Worm (Caenorhabditis elegans) whole organism, L3 larva: ENCODE measurements around the gene rev-1.

Experiments used
- ZK546.5 ChIP-seq: sonication (generic microtip); optimal IDR thresholded peaks from 2 replicates; lab custom pipeline; 2017; ENCODE audit warnings: missing biosample characterization, missing genetic modification characterization
- aly-2 ChIP-seq: fragments of 150-350 bp; optimal IDR thresholded peaks from 2 replicates; lab custom pipeline; 2014; ENCODE audit warnings: missing biosample characterization, missing genetic modification characterization
- ama-1 ChIP-seq: fragments of 150-350 bp; optimal IDR thresholded peaks from 2 replicates; lab custom pipeline; 2018
- ceh-16 ChIP-seq: sonication (generic microtip); optimal IDR thresholded peaks from 2 replicates; lab custom pipeline; 2017; ENCODE audit warnings: missing biosample characterization, missing genetic modification characterization
- ceh-82 ChIP-seq: fragments of 150-350 bp; optimal IDR thresholded peaks from 2 replicates; lab custom pipeline; 2014; ENCODE audit warnings: missing biosample characterization, missing genetic modification characterization
- ceh-9 ChIP-seq: sonication (generic microtip); optimal IDR thresholded peaks from 2 replicates; lab custom pipeline; 2018; ENCODE audit warnings: missing biosample characterization, missing genetic modification characterization
- daf-12 ChIP-seq: fragments of 150-350 bp; optimal IDR thresholded peaks from 2 replicates; lab custom pipeline; 2014; ENCODE audit warnings: missing biosample characterization, missing genetic modification reagents, missing genetic modification characterization
- egl-27 ChIP-seq: sonication (generic microtip); optimal IDR thresholded peaks from 4 replicates; lab custom pipeline; 2017; ENCODE audit warnings: missing biosample characterization, missing genetic modification reagents, missing genetic modification characterization
- egl-5 ChIP-seq: fragments of 150-350 bp; optimal IDR thresholded peaks from 2 replicates; lab custom pipeline; 2017; ENCODE audit warnings: missing biosample characterization, missing genetic modification reagents, missing genetic modification characterization, inconsistent platforms
- elt-1 ChIP-seq: fragments of 150-350 bp; optimal IDR thresholded peaks from 2 replicates; lab custom pipeline; 2014; ENCODE audit warnings: missing biosample characterization, missing genetic modification characterization
- elt-2 ChIP-seq: sonication (generic microtip); optimal IDR thresholded peaks from 2 replicates; lab custom pipeline; 2016; ENCODE audit warnings: missing genetic modification reagents, mild to moderate bottlenecking, missing genetic modification characterization, missing compliant biosample characterization
- eor-1 ChIP-seq, 2 experiments: fragments of 150-350 bp; optimal IDR thresholded peaks; 2 replicates each; lab custom pipeline; 2014 to 2018; ENCODE audit warnings: missing biosample characterization in 2 of 2, missing genetic modification characterization in 2 of 2
- fkh-10 ChIP-seq: sonication (generic microtip); optimal IDR thresholded peaks from 2 replicates; lab custom pipeline; 2017; ENCODE audit warnings: missing biosample characterization, missing genetic modification reagents, missing genetic modification characterization
- fkh-2 ChIP-seq: fragments of 150-350 bp; optimal IDR thresholded peaks from 2 replicates; lab custom pipeline; 2014; ENCODE audit warnings: missing biosample characterization, missing genetic modification reagents, missing genetic modification characterization
- fos-1 ChIP-seq: fragments of 150-350 bp; optimal IDR thresholded peaks from 2 replicates; lab custom pipeline; 2014; ENCODE audit warnings: missing biosample characterization, missing genetic modification characterization
- hmg-11 ChIP-seq: sonication (generic microtip); optimal IDR thresholded peaks from 2 replicates; lab custom pipeline; 2016; ENCODE audit warnings: missing genetic modification characterization, missing compliant biosample characterization
- jun-1 ChIP-seq: fragments of 150-350 bp; optimal IDR thresholded peaks from 2 replicates; lab custom pipeline; 2014; ENCODE audit warnings: missing biosample characterization, missing genetic modification reagents, missing genetic modification characterization
- lin-15B ChIP-seq: fragments of 150-350 bp; optimal IDR thresholded peaks from 2 replicates; lab custom pipeline; 2014; ENCODE audit warnings: missing biosample characterization, missing genetic modification characterization
- lin-39 ChIP-seq: fragments of 150-350 bp; optimal IDR thresholded peaks from 2 replicates; lab custom pipeline; 2018; ENCODE audit warnings: missing biosample characterization, missing genetic modification reagents, missing genetic modification characterization
- nfya-1 ChIP-seq: sonication (generic microtip); optimal IDR thresholded peaks from 2 replicates; lab custom pipeline; 2017; ENCODE audit warnings: missing genetic modification characterization, mild to moderate bottlenecking, missing compliant biosample characterization, antibody characterized with exemption, moderate library complexity; ENCODE audit not compliant: insufficient read depth
- nhr-11 ChIP-seq: fragments of 150-350 bp; optimal IDR thresholded peaks from 2 replicates; lab custom pipeline; 2014; ENCODE audit warnings: missing biosample characterization, missing genetic modification characterization
- nhr-23 ChIP-seq: fragments of 150-350 bp; optimal IDR thresholded peaks from 2 replicates; lab custom pipeline; 2014; ENCODE audit warnings: missing biosample characterization, missing genetic modification reagents, missing genetic modification characterization
- nhr-237 ChIP-seq: fragments of 150-350 bp; optimal IDR thresholded peaks from 2 replicates; lab custom pipeline; 2014; ENCODE audit warnings: missing biosample characterization, missing genetic modification characterization
- nhr-25 ChIP-seq: sonication (generic microtip); optimal IDR thresholded peaks from 2 replicates; lab custom pipeline; 2017; ENCODE audit warnings: missing biosample characterization, missing genetic modification characterization
- nhr-28 ChIP-seq: fragments of 150-350 bp; optimal IDR thresholded peaks from 2 replicates; lab custom pipeline; 2014; ENCODE audit warnings: missing biosample characterization, missing genetic modification characterization
- nhr-43 ChIP-seq: sonication (generic microtip); optimal IDR thresholded peaks from 2 replicates; lab custom pipeline; 2016; ENCODE audit warnings: mild to moderate bottlenecking, missing genetic modification characterization, missing compliant biosample characterization; ENCODE audit not compliant: poor library complexity, severe bottlenecking
- nhr-67 ChIP-seq: fragments of 150-350 bp; optimal IDR thresholded peaks from 2 replicates; lab custom pipeline; 2014; ENCODE audit warnings: missing biosample characterization, missing genetic modification characterization
- nhr-76 ChIP-seq: fragments of 150-350 bp; sonication (generic microtip); optimal IDR thresholded peaks from 5 replicates; lab custom pipeline; 2014; ENCODE audit warnings: missing biosample characterization, missing genetic modification characterization
- nhr-77 ChIP-seq: fragments of 150-350 bp; optimal IDR thresholded peaks from 2 replicates; lab custom pipeline; 2014; ENCODE audit warnings: missing biosample characterization, missing genetic modification characterization
- pha-4 ChIP-seq: fragments of 150-350 bp; optimal IDR thresholded peaks from 2 replicates; lab custom pipeline; 2014; ENCODE audit warnings: missing biosample characterization, missing genetic modification reagents, missing genetic modification characterization
- pqm-1 ChIP-seq: fragments of 150-350 bp; optimal IDR thresholded peaks from 2 replicates; lab custom pipeline; 2017; ENCODE audit warnings: missing biosample characterization, missing genetic modification characterization, inconsistent platforms
- sea-2 ChIP-seq: fragments of 150-350 bp; sonication (generic microtip); optimal IDR thresholded peaks from 4 replicates; lab custom pipeline; 2014; ENCODE audit warnings: missing biosample characterization, missing genetic modification reagents, missing genetic modification characterization
- skn-1 ChIP-seq: fragments of 150-350 bp; optimal IDR thresholded peaks from 2 replicates; lab custom pipeline; 2014; ENCODE audit warnings: missing biosample characterization, missing genetic modification characterization
- unc-39 ChIP-seq: sonication (generic microtip); optimal IDR thresholded peaks from 4 replicates; lab custom pipeline; 2017; ENCODE audit warnings: missing biosample characterization, missing genetic modification characterization
- zag-1 ChIP-seq: fragments of 150-350 bp; optimal IDR thresholded peaks from 2 replicates; lab custom pipeline; 2014; ENCODE audit warnings: missing biosample characterization, missing genetic modification characterization
- ztf-4 ChIP-seq: fragments of 150-350 bp; optimal IDR thresholded peaks from 2 replicates; lab custom pipeline; 2014; ENCODE audit warnings: missing biosample characterization, missing genetic modification characterization

The rev-1 gene

ce11 chrII:7920178-7920577 is 19.8 kb downstream of the rev-1 start:
- peak; percentile 93 for TF ChIP-seq fkh-10 (GFP tag; lab: Kevin White, UChicago)
- no peak for TF ChIP-seq ceh-9 (tag; lab: Kevin White, UChicago)

DNA sequence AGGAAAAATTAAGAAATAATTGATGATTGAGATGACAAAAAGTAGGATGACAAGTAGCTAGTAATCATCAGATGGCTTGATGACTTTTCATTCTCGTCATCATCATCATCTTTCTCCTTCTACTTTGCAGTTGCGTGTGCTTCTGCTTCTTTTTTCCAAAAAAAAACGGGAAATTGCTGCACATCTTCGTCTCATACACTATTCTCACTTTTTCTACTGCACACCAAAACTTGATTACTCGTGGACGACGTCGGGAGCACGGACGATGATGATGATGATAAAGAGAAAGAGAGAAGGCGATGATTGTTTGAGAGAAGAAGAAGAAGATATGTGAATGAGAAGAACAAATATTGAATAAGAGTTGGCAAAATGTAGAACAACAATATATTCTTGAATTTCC is 20.7 kb downstream of the rev-1 start:
- TF ChIP-seq fkh-10 (GFP tag; lab: Kevin White, UChicago) (peak; percentile 76), zag-1 (no peak)

DNA sequence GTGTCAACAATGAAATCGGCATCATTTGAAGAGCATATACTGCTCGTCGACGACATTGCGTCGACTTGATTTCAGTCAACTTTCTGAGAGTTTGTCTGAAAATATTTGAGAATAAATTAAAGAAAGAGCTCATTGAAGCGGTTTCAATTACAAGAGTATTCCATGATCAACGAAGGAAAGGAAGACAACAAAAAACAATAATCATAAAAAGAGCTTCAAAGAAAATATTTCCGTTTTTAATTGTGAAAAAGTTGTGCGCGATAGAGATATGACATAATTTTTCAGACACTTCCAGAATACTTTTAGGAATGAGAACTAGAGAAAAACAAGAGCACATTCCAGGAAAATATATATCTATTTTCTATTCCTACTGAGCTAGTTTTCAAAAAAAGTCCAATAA is 28.2 kb downstream of the rev-1 start, which contains the start of gene spv-1:
Gene spv-1, minus strand, starts transcription at position 101 of the 400 bp plus-strand sequence.
- no peak for TF ChIP-seq nhr-43 (tag; lab: Kevin White, UChicago)
- no peak for TF ChIP-seq ztf-4 (tag; lab: Kevin White, UChicago)
- TF ChIP-seq pha-4 (tag; lab: Kevin White, UChicago), result no peak
- no peak for TF ChIP-seq hmg-11 (tag; lab: Kevin White, UChicago)
- no peak for TF ChIP-seq fkh-2
- no peak for TF ChIP-seq nhr-237
- no peak for TF ChIP-seq elt-1
- TF ChIP-seq nhr-77, result no peak
- TF ChIP-seq ama-1 (lab: Kevin White, UChicago), result no peak
- no peak for TF ChIP-seq daf-12 (tag; lab: Kevin White, UChicago)
- no peak for TF ChIP-seq zag-1
- no peak for TF ChIP-seq fos-1 (tag; lab: Kevin White, UChicago)
- no peak for TF ChIP-seq ceh-16 (tag; lab: Kevin White, UChicago)
- TF ChIP-seq lin-39 (tag; lab: Kevin White, UChicago), result no peak
- TF ChIP-seq nhr-25 (tag; lab: Kevin White, UChicago), result no peak

DNA sequence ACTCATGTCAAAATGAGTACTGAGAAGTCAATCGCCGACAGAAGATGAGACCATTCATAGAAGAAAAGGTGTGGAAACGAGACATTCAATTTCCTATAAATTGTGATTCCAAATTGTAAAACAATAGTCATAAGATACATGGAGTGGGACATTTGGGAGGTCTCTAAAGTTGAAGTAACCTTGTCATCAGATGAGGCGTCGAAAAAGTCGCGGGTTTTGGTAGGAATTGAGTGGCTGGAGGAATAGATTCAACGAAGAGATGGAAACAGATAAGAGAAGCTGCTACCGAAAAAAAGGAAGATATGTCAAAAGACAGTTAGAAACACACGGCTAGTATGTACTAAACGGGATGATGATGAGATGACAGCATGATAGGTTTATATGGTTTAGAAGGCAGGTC is 30.2 kb downstream of the rev-1 start:
- TF ChIP-seq ama-1 (lab: Kevin White, UChicago), result no peak
- TF ChIP-seq nhr-25 (tag; lab: Kevin White, UChicago), result peak; percentile 75
- peak; percentile 25 for TF ChIP-seq elt-1
- TF ChIP-seq, all 47 proteins: peak for 2

ce11 chrII:7935622-7936021 is 35.2 kb downstream of the rev-1 start:
- TF ChIP-seq fos-1 (tag; lab: Kevin White, UChicago) (no peak), hmg-11 (tag; lab: Kevin White, UChicago) (no peak), egl-27 (tag; lab: Kevin White, UChicago) (no peak), egl-5 (tag; lab: Kevin White, UChicago) (no peak), sea-2 (no peak), zag-1 (no peak), nhr-77 (no peak), nfya-1 (no peak), nhr-11 (tag; lab: Kevin White, UChicago) (no peak), fkh-10 (GFP tag; lab: Kevin White, UChicago) (no peak), pqm-1 (tag; lab: Kevin White, UChicago) (no peak), skn-1 (tag; lab: Kevin White, UChicago) (no peak), ceh-82 (tag; lab: Kevin White, UChicago) (no peak)
- TF ChIP-seq, all 47 proteins: peak for 0

- no peak for TF ChIP-seq nhr-67 (tag; lab: Kevin White, UChicago)
- no peak for TF ChIP-seq ceh-82 (tag; lab: Kevin White, UChicago)
- TF ChIP-seq nhr-23 (tag; lab: Kevin White, UChicago), result peak; percentile 31
Measured at ce11 chrII:7938078-7938477, 37.7 kb downstream of the rev-1 start, which contains the start of gene ZK669.2. ZK669.2 (minus strand) TSS chrII:7938178.

DNA sequence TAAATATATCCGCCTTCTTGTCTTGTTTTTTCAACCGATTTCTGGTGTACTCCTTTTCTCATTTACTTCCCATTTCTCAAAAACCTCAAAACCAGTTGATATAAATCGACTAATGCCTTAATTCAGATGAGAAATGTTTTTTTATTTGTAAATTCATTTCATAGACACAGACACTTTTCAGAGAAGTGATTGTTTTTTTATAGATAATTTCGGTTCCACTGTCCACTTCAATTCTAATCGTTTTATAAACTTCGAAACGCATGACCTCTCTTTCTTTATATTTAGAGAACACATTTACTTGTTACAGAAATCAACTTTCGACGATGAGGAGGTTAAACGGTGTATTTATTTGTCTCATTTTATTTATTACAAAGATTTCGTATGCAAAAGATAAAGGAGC is 40.4 kb downstream of the rev-1 start, which contains the start of gene ZK669.3:
Gene ZK669.3, plus strand, starts transcription at position 301 of the 400 bp plus-strand sequence.
- TF ChIP-seq nhr-23 (tag; lab: Kevin White, UChicago) (no peak), jun-1 (no peak), daf-12 (tag; lab: Kevin White, UChicago) (no peak)

DNA sequence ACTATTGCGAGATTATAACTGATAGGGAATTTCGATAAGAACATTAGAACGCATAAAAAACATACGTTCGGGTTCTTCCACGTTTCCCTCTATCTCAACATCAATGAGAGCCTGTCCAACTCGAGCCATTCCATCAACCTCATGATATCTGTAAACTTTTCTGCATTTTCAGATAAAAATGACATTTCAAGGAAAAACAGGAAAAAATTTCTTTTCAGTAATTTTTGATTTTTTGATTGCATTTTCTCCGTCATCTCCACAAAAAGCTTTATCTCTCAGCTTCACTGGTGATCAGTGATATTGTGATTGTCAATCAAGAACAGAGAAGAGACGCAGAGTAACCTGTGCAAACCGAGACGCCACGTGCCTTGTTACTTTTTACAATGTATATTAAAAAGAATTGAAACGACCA is 43.9 kb downstream of the rev-1 start:
- TF ChIP-seq lin-39 (tag; lab: Kevin White, UChicago) (no peak), unc-39 (no peak), nfya-1 (no peak), lin-15B (tag; lab: Kevin White, UChicago) (no peak), nhr-23 (tag; lab: Kevin White, UChicago) (no peak), aly-2 (tag; lab: Kevin White, UChicago) (no peak), ztf-4 (tag; lab: Kevin White, UChicago) (no peak), pqm-1 (tag; lab: Kevin White, UChicago) (peak; percentile 30), nhr-77 (no peak), sea-2 (no peak), nhr-76 (no peak), elt-2 (peak; percentile 84), eor-1 (tag; optimal IDR thresholded peaks at IDR 0.05; lab: Kevin White, UChicago) (no peak), ZK546.5 (no peak), nhr-28 (tag; lab: Kevin White, UChicago) (no peak), ceh-9 (tag; lab: Kevin White, UChicago) (no peak)
